Fruit fly (Drosophila melanogaster) whole organism, pupa: ENCODE data around the gene CG11977.

Experiments
- CG10348 ChIP-seq: fragments of 200-800 bp; sonication (Bioruptor generic); IDR thresholded peaks from 2 replicates; pipeline ENCODE4 v1.3.6; 2022; ENCODE audit warnings: missing biosample characterization, missing genetic modification characterization
- CG12605 ChIP-seq: fragments of 200-800 bp; sonication (Bioruptor generic); IDR thresholded peaks from 2 replicates; pipeline ENCODE4 v1.3.6; 2022; ENCODE audit warnings: missing biosample characterization, missing genetic modification characterization
- CG13204 ChIP-seq: fragments of 200-800 bp; sonication (Bioruptor generic); optimal IDR thresholded peaks from 2 replicates; lab custom pipeline; 2018; ENCODE audit warnings: missing biosample characterization, mild to moderate bottlenecking, missing genetic modification characterization, moderate library complexity
- CG14655 ChIP-seq: fragments of 200-800 bp; sonication (Bioruptor generic); optimal IDR thresholded peaks from 3 replicates; lab custom pipeline; 2017; ENCODE audit warnings: mild to moderate bottlenecking, missing biosample characterization, missing genetic modification reagents, missing genetic modification characterization
- CG15710 ChIP-seq: fragments of 200-800 bp; sonication (Bioruptor generic); optimal IDR thresholded peaks from 2 replicates; lab custom pipeline; 2018; ENCODE audit warnings: missing biosample characterization, mild to moderate bottlenecking, missing genetic modification characterization, moderate library complexity
- CG17806 ChIP-seq: fragments of 200-800 bp; sonication (Bioruptor generic); optimal IDR thresholded peaks from 2 replicates; lab custom pipeline; 2018; ENCODE audit warnings: missing biosample characterization, mild to moderate bottlenecking, missing genetic modification characterization, moderate library complexity
- CG32121 ChIP-seq: fragments of 200-800 bp; sonication (Bioruptor generic); IDR thresholded peaks from 2 replicates; pipeline ENCODE4 v1.3.6; 2022; ENCODE audit warnings: missing biosample characterization, missing genetic modification characterization
- CG34367 ChIP-seq: fragments of 200-800 bp; sonication (Bioruptor generic); optimal IDR thresholded peaks from 2 replicates; lab custom pipeline; 2018; ENCODE audit warnings: missing biosample characterization, mild to moderate bottlenecking, missing genetic modification characterization
- CG4496 ChIP-seq: fragments of 200-800 bp; sonication (Bioruptor generic); IDR thresholded peaks from 3 replicates; pipeline ENCODE4 v1.3.6; 2022; ENCODE audit warnings: missing biosample characterization, missing genetic modification characterization
- CG8159 ChIP-seq: fragments of 200-800 bp; sonication (Bioruptor generic); optimal IDR thresholded peaks from 3 replicates; lab custom pipeline; 2018; ENCODE audit warnings: missing biosample characterization, mild to moderate bottlenecking, missing genetic modification characterization, moderate library complexity
- CG8301 ChIP-seq: fragments of 200-800 bp; sonication (Bioruptor generic); optimal IDR thresholded peaks from 2 replicates; lab custom pipeline; 2018; ENCODE audit warnings: missing biosample characterization, mild to moderate bottlenecking, missing genetic modification characterization
- CG9948 ChIP-seq: fragments of 200-800 bp; sonication (Bioruptor generic); optimal IDR thresholded peaks from 2 replicates; lab custom pipeline; 2018; ENCODE audit warnings: missing biosample characterization, mild to moderate bottlenecking, missing genetic modification characterization, moderate library complexity
- D1 ChIP-seq: fragments of 200-800 bp; sonication (Bioruptor generic); optimal IDR thresholded peaks from 2 replicates; lab custom pipeline; 2018; ENCODE audit warnings: missing biosample characterization, mild to moderate bottlenecking, missing genetic modification characterization, moderate library complexity
- EcR ChIP-seq: fragments of 200-800 bp; sonication (Bioruptor generic); optimal IDR thresholded peaks from 3 replicates; lab custom pipeline; 2019; ENCODE audit warnings: missing biosample characterization, missing genetic modification characterization, mild to moderate bottlenecking, moderate library complexity, missing genetic modification reagents
- Ets98B ChIP-seq: fragments of 200-800 bp; sonication (Bioruptor generic); IDR thresholded peaks from 2 replicates; pipeline ENCODE4 v1.3.6; 2022; ENCODE audit warnings: missing biosample characterization, missing genetic modification characterization
- Pif1A ChIP-seq: fragments of 200-800 bp; sonication (Bioruptor generic); optimal IDR thresholded peaks from 3 replicates; lab custom pipeline; 2016; ENCODE audit warnings: missing biosample characterization, missing genetic modification characterization
- Pif1B ChIP-seq: fragments of 200-800 bp; sonication (Bioruptor generic); optimal IDR thresholded peaks from 3 replicates; lab custom pipeline; 2016; ENCODE audit warnings: missing biosample characterization, missing genetic modification characterization
- Snoo ChIP-seq: fragments of 200-800 bp; sonication (Bioruptor generic); optimal IDR thresholded peaks from 3 replicates; lab custom pipeline; 2017; ENCODE audit warnings: missing biosample characterization, mild to moderate bottlenecking, missing genetic modification characterization, inconsistent platforms
- fd96Ca ChIP-seq: fragments of 200-800 bp; sonication (Bioruptor generic); IDR thresholded peaks from 3 replicates; pipeline ENCODE4 v1.3.6; 2022; ENCODE audit warnings: missing biosample characterization, missing genetic modification characterization
- gl ChIP-seq: fragments of 200-800 bp; sonication (Bioruptor generic); optimal IDR thresholded peaks from 2 replicates; lab custom pipeline; 2018; ENCODE audit warnings: missing biosample characterization, mild to moderate bottlenecking, missing genetic modification characterization
- rn ChIP-seq: fragments of 200-800 bp; sonication (Bioruptor generic); IDR thresholded peaks from 2 replicates; pipeline ENCODE4 v1.3.6; 2022; ENCODE audit warnings: missing biosample characterization, missing genetic modification characterization

CG11977 gene

DNA sequence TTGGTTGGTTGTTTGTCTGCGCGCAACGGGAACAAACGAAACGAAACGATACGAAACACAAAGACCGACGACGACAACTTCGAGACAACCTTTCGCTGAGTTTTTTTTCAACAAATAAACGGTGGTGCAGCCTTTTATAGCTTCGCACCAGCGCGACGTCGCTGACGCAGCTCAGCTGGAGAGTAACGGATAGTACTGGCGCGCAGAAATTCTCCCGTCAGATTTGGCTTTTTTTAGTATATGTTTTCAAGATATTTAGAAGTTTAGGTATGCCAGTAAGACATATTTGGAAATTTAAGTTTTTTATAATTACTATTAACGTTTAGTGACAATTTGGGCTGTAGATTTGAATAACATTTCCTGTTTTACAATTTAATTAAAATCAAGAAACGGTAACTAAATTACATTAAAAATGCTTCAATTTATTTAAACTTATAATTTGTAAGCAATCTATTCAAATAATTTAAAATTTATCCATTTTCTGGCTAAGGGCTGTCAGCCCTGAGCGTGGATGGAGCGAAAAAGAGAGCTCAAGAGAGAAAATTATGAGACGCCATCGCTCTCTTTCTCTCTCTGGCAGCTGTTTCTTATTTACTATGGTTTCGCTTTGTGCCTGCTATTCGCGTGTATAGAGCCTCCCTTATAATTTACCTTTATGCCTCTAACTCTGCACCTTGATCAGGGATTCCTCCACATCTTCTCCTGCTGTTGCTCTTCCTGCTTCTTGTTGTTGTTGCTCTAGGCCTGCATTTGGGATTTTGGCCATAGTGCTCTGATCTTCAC is 36.3 kb downstream of the CG11977 start:
- TF ChIP-seq CG9948 (tag; lab: Kevin White, UChicago) (peak; percentile 88), rn (GFP tag; lab: Robert Waterston, UW) (no peak), Ets98B (no peak; the same call in 1 of the 2 replicates), fd96Ca (peak; percentile 44; the same call in 1 of the 3 replicates), CG15710 (peak; percentile 90), Pif1B (GFP tag; lab: Kevin White, UChicago) (peak; percentile 79), CG13204 (GFP tag; lab: Kevin White, UChicago) (peak; percentile 70), CG14655 (GFP tag; lab: Kevin White, UChicago) (peak; percentile 91), CG17806 (peak; percentile 78), gl (tag; lab: Kevin White, UChicago) (peak; percentile 59), EcR (GFP tag; lab: Kevin White, UChicago) (peak; percentile 15), D1 (peak; percentile 88), CG8159 (tag; lab: Kevin White, UChicago) (peak; percentile 94), CG32121 (peak; percentile 83), CG4496 (GFP tag; lab: Robert Waterston, UW) (peak; percentile 67; the same call in 1 of the 3 replicates), CG8301 (tag; lab: Kevin White, UChicago) (peak; percentile 89), CG34367 (tag; lab: Kevin White, UChicago) (peak; percentile 81), CG12605 (GFP tag; lab: Robert Waterston, UW) (0 out of 2 replicates have a peak, but pooled peaks have one; percentile 18), CG10348 (GFP tag; lab: Robert Waterston, UW) (0 out of 2 replicates have a peak, but pooled peaks have one; percentile 16), Pif1A (GFP tag; lab: Kevin White, UChicago) (peak; percentile 82), Snoo (tag; lab: Kevin White, UChicago) (peak; percentile 84)

DNA sequence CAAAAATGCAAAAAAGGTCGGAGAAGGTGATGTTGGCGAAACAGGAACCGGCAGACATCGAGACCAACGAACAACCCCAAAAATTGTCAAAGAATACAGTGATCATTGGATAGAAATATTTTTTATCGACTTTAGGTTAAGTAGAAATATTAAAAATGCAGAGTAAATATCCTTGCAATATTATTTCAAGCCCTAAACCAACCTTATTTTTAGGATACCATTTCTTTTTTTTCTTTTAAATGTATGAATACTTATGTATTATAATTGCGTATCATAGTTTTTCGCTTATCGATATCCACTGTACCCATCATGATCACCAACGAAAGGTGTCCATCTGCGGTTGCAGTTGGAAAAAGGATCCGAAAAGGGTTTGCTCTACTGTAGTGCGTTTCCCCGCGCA is 37.8 kb downstream of the CG11977 start:
- TF ChIP-seq CG17806 (no peak), CG9948 (tag; lab: Kevin White, UChicago) (no peak), fd96Ca (no peak), CG34367 (tag; lab: Kevin White, UChicago) (no peak), CG14655 (GFP tag; lab: Kevin White, UChicago) (no peak), CG8301 (tag; lab: Kevin White, UChicago) (no peak), CG15710 (no peak), CG32121 (no peak), Snoo (tag; lab: Kevin White, UChicago) (no peak), rn (GFP tag; lab: Robert Waterston, UW) (no peak), Pif1B (GFP tag; lab: Kevin White, UChicago) (no peak), gl (tag; lab: Kevin White, UChicago) (no peak), CG12605 (GFP tag; lab: Robert Waterston, UW) (no peak), EcR (GFP tag; lab: Kevin White, UChicago) (no peak)

DNA sequence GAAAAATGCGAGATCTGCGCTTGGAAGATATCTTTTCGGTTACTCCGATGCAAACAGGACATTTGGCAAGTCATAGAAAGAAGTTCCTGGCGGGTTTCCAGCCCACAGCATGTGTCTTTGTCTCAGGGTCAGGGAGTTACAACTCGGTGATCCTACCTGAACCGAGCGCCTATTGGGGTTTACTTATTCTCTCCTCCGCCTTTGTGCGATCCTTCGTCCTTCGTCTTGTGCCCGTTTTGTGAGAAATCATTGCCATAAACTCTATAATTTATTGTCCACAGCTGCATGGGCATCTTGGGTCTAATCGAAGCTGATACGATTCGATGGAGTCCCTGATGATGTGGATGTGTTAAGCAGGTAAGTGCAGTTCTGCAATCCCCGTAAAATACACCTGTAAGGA is 40.4 kb downstream of the CG11977 start:
- TF ChIP-seq CG13204 (GFP tag; lab: Kevin White, UChicago): no peak
- TF ChIP-seq CG10348 (GFP tag; lab: Robert Waterston, UW): no peak
- TF ChIP-seq CG8301 (tag; lab: Kevin White, UChicago): no peak
- TF ChIP-seq CG15710: no peak
- no peak for TF ChIP-seq CG14655 (GFP tag; lab: Kevin White, UChicago)
- TF ChIP-seq CG34367 (tag; lab: Kevin White, UChicago): no peak
- TF ChIP-seq Snoo (tag; lab: Kevin White, UChicago): no peak
- TF ChIP-seq CG32121: no peak
- no peak for TF ChIP-seq D1
- TF ChIP-seq Ets98B: no peak
- TF ChIP-seq EcR (GFP tag; lab: Kevin White, UChicago): no peak
- TF ChIP-seq CG4496 (GFP tag; lab: Robert Waterston, UW): no peak
- TF ChIP-seq CG9948 (tag; lab: Kevin White, UChicago): no peak
- TF ChIP-seq fd96Ca: no peak
- TF ChIP-seq CG12605 (GFP tag; lab: Robert Waterston, UW): no peak
- TF ChIP-seq CG17806: no peak

DNA sequence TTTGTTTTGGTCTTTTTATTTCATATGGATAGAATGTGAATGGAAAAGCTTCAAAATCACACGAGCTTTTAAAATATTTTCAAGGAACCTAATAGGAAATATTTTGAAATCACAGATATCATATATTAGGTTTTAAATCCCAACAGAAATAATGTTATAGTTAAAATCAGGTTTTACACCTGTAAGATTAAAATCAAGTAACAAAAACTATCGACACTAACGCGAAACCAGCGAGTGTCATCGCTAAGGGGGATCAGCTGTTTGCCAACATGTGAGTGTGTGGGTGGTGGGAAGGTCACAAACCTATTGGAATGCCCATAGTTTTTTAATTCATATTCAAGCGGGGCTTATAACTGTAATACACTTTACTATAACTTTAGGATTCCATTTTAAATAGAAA is 41.2 kb downstream of the CG11977 start, which contains the start of gene hyx:
Gene hyx, plus strand, starts transcription at position 109 of the 400 bp plus-strand sequence.
- peak; percentile 11 for TF ChIP-seq CG15710
- TF ChIP-seq CG17806: peak; percentile 20
- peak; percentile 93 for TF ChIP-seq EcR (GFP tag; lab: Kevin White, UChicago)
- TF ChIP-seq CG9948 (tag; lab: Kevin White, UChicago): no peak
- no peak for TF ChIP-seq rn (GFP tag; lab: Robert Waterston, UW)
- no peak for TF ChIP-seq Pif1B (GFP tag; lab: Kevin White, UChicago)
- no peak for TF ChIP-seq gl (tag; lab: Kevin White, UChicago)
- no peak for TF ChIP-seq CG12605 (GFP tag; lab: Robert Waterston, UW)
- no peak for TF ChIP-seq fd96Ca
- TF ChIP-seq CG14655 (GFP tag; lab: Kevin White, UChicago): no peak
- TF ChIP-seq CG32121: peak; percentile 36; the same call in 1 of the 2 replicates
- TF ChIP-seq Pif1A (GFP tag; lab: Kevin White, UChicago): no peak
- TF ChIP-seq Snoo (tag; lab: Kevin White, UChicago): peak; percentile 21
- no peak for TF ChIP-seq D1
- no peak for TF ChIP-seq CG13204 (GFP tag; lab: Kevin White, UChicago)
- TF ChIP-seq CG4496 (GFP tag; lab: Robert Waterston, UW): 0 out of 3 replicates have a peak, but pooled peaks have one; percentile 24
- TF ChIP-seq CG10348 (GFP tag; lab: Robert Waterston, UW): no peak
- no peak for TF ChIP-seq CG8301 (tag; lab: Kevin White, UChicago)
- TF ChIP-seq, all 21 proteins: peak for 6

DNA sequence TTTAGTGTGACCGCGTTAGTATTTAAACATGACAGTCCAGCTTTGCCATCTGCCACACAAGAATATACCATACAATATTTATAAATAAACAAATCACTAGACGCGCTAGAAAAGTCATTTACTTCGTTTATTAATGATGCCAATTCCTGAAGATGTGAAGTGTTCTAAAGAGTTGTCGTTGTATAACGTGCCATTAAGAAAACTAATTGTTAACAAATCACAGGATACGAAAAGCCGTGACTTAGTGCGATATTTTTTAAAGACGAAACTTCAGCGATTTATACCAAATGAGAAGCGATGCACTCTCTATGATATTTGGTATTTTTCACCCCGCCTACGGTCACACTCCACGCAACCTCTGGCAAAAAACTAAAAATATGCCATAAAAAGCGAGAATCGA is 42.0 kb downstream of the CG11977 start, which contains the start of gene neur:
Gene neur, minus strand, starts transcription at position 24 of the 400 bp plus-strand sequence.
- no peak for TF ChIP-seq CG9948 (tag; lab: Kevin White, UChicago)
- no peak for TF ChIP-seq Snoo (tag; lab: Kevin White, UChicago)
- TF ChIP-seq CG17806: no peak
- no peak for TF ChIP-seq Pif1B (GFP tag; lab: Kevin White, UChicago)
- TF ChIP-seq CG12605 (GFP tag; lab: Robert Waterston, UW): no peak
- no peak for TF ChIP-seq gl (tag; lab: Kevin White, UChicago)
- TF ChIP-seq CG8159 (tag; lab: Kevin White, UChicago): no peak
- no peak for TF ChIP-seq Ets98B
- TF ChIP-seq CG8301 (tag; lab: Kevin White, UChicago): no peak
- no peak for TF ChIP-seq CG34367 (tag; lab: Kevin White, UChicago)
- TF ChIP-seq CG14655 (GFP tag; lab: Kevin White, UChicago): no peak
- TF ChIP-seq CG4496 (GFP tag; lab: Robert Waterston, UW): no peak
